Fruit fly (Drosophila melanogaster): ENCODE measurements around the gene rux.

The rux gene

dm6 chrX:6031692-6032091, 5.9 kb downstream of the rux start (continued):
- TF ChIP-seq Gsc (GFP tag; IDR thresholded peaks at IDR 0.05) (peak; percentile 37; the same call in 1 of the 2 replicates), onecut (GFP tag; IDR thresholded peaks at IDR 0.05) (peak; percentile 78), Atf6 (GFP tag; IDR thresholded peaks at IDR 0.05) (peak; percentile 60), CG6175 (GFP tag; IDR thresholded peaks at IDR 0.05) (no peak), CG4404 (GFP tag; IDR thresholded peaks at IDR 0.05) (peak; percentile 80), ham (GFP tag; IDR thresholded peaks at IDR 0.05) (no peak), sima (GFP tag; optimal IDR thresholded peaks at IDR 0.05) (peak; percentile 20), CG11723 (GFP tag; optimal IDR thresholded peaks at IDR 0.05) (peak; percentile 54), kay (GFP tag; optimal IDR thresholded peaks at IDR 0.05) (peak; percentile 64), tgo (GFP tag; IDR thresholded peaks at IDR 0.05) (peak; percentile 72), ERR (GFP tag; optimal IDR thresholded peaks at IDR 0.05) (peak; percentile 51), CG10274 (GFP tag; optimal IDR thresholded peaks at IDR 0.05) (peak; percentile 9), ash1 (GFP tag; optimal IDR thresholded peaks at IDR 0.05) (no peak), Sox100B (GFP tag; optimal IDR thresholded peaks at IDR 0.05) (peak; percentile 72), shn (GFP tag; optimal IDR thresholded peaks at IDR 0.05) (peak; percentile 60), row (GFP tag; IDR thresholded peaks at IDR 0.05) (peak; percentile 88), Max (GFP tag; optimal IDR thresholded peaks at IDR 0.05) (peak; percentile 44), gt (GFP tag; IDR thresholded peaks at IDR 0.05) (0 out of 2 replicates have a peak, but pooled peaks have one; percentile 25), Antp (GFP tag; optimal IDR thresholded peaks at IDR 0.05) (peak; percentile 87), mld (GFP tag; IDR thresholded peaks at IDR 0.05; ENCODE audit: partially characterized antibody) (no peak), CG2202 (tag; optimal IDR thresholded peaks at IDR 0.05) (peak; percentile 64), knrl (GFP tag; IDR thresholded peaks at IDR 0.05; ENCODE audit: partially characterized antibody) (0 out of 3 replicates have a peak, but pooled peaks have one; percentile 25), CG17802 (tag; optimal IDR thresholded peaks at IDR 0.05) (peak; percentile 38), Ets65A (GFP tag) (peak; percentile 97), MESR4 (GFP tag; optimal IDR thresholded peaks at IDR 0.05) (no peak), phol (tag; optimal IDR thresholded peaks at IDR 0.05) (peak; percentile 83), CG18262 (tag; optimal IDR thresholded peaks at IDR 0.05) (peak; percentile 79), D (optimal IDR thresholded peaks at IDR 0.05) (no peak), D (GFP tag; optimal IDR thresholded peaks at IDR 0.05) (peak; percentile 85), CG10565 (GFP tag; optimal IDR thresholded peaks at IDR 0.05) (no peak), CG4820 (GFP tag; optimal IDR thresholded peaks at IDR 0.05) (peak; percentile 81), klu (GFP tag; IDR thresholded peaks at IDR 0.05) (0 out of 2 replicates have a peak, but pooled peaks have one; percentile 19), br (optimal IDR thresholded peaks at IDR 0.05) (no peak), crc (GFP tag; optimal IDR thresholded peaks at IDR 0.05) (peak; percentile 68), pb (GFP tag; optimal IDR thresholded peaks at IDR 0.05) (peak; percentile 63), CG5245 (GFP tag; optimal IDR thresholded peaks at IDR 0.05) (peak; percentile 77), CG7556 (GFP tag; optimal IDR thresholded peaks at IDR 0.05) (peak; percentile 86), CG11560 (tag; IDR thresholded peaks at IDR 0.05) (0 out of 3 replicates have a peak, but pooled peaks have one; percentile 59), CG14710 (tag; optimal IDR thresholded peaks at IDR 0.05) (peak; percentile 78), CG7839 (tag; optimal IDR thresholded peaks at IDR 0.05) (peak; percentile 85), ci (GFP tag; IDR thresholded peaks at IDR 0.05) (peak; percentile 92), CG43689 (GFP tag; IDR thresholded peaks at IDR 0.05) (peak; percentile 56; the same call in 1 of the 2 replicates), crol (GFP tag; IDR thresholded peaks at IDR 0.05) (peak; percentile 75), CG6791 (GFP tag; IDR thresholded peaks at IDR 0.05; ENCODE audit: partially characterized antibody) (no peak), Rfx (GFP tag; IDR thresholded peaks at IDR 0.05) (peak; percentile 71), Oaz (GFP tag; IDR thresholded peaks at IDR 0.05) (peak; percentile 71), salm (tag; optimal IDR thresholded peaks at IDR 0.05) (peak; percentile 65), Dfd (GFP tag; optimal IDR thresholded peaks at IDR 0.05) (no peak), CG4854 (GFP tag; optimal IDR thresholded peaks at IDR 0.05) (peak; percentile 21), dm (GFP tag; optimal IDR thresholded peaks at IDR 0.05) (peak; percentile 53), btn (GFP tag; optimal IDR thresholded peaks at IDR 0.05) (peak; percentile 83), bab2 (GFP tag; optimal IDR thresholded peaks at IDR 0.05) (peak; percentile 71), da (GFP tag; optimal IDR thresholded peaks at IDR 0.05) (peak; percentile 56)

Measured in whole organism, embryonic.